Worm (Caenorhabditis elegans) whole organism, L3 larva: Measurements from ENCODE around the gene pxf-1.

ENCODE experiments used
- R02D3.7 ChIP-seq: fragments of 150-350 bp; optimal IDR thresholded peaks from 2 replicates; lab custom pipeline; 2014; ENCODE audit warnings: missing biosample characterization, missing genetic modification characterization
- aly-2 ChIP-seq: fragments of 150-350 bp; optimal IDR thresholded peaks from 2 replicates; lab custom pipeline; 2014; ENCODE audit warnings: missing biosample characterization, missing genetic modification characterization
- ama-1 ChIP-seq: fragments of 150-350 bp; optimal IDR thresholded peaks from 2 replicates; lab custom pipeline; 2018
- ceh-16 ChIP-seq: sonication (generic microtip); optimal IDR thresholded peaks from 2 replicates; lab custom pipeline; 2017; ENCODE audit warnings: missing biosample characterization, missing genetic modification characterization
- ceh-28 ChIP-seq: fragments of 150-350 bp; optimal IDR thresholded peaks from 2 replicates; lab custom pipeline; 2014; ENCODE audit warnings: missing biosample characterization, missing genetic modification reagents, missing genetic modification characterization
- ceh-82 ChIP-seq: fragments of 150-350 bp; optimal IDR thresholded peaks from 2 replicates; lab custom pipeline; 2014; ENCODE audit warnings: missing biosample characterization, missing genetic modification characterization
- ceh-9 ChIP-seq: sonication (generic microtip); optimal IDR thresholded peaks from 2 replicates; lab custom pipeline; 2018; ENCODE audit warnings: missing biosample characterization, missing genetic modification characterization
- elt-1 ChIP-seq: fragments of 150-350 bp; optimal IDR thresholded peaks from 2 replicates; lab custom pipeline; 2014; ENCODE audit warnings: missing biosample characterization, missing genetic modification characterization
- elt-2 ChIP-seq: sonication (generic microtip); optimal IDR thresholded peaks from 2 replicates; lab custom pipeline; 2016; ENCODE audit warnings: missing genetic modification reagents, mild to moderate bottlenecking, missing genetic modification characterization, missing compliant biosample characterization
- elt-3 ChIP-seq, 3 experiments: fragments of 150-350 bp in 1 of 3; sonication (generic microtip) in 2 of 3; optimal IDR thresholded peaks; 2 replicates in 2 of 3; 4 replicates in 1 of 3; lab custom pipeline; 2014 to 2017; ENCODE audit warnings: missing biosample characterization in 3 of 3, missing genetic modification characterization in 3 of 3
- eor-1 ChIP-seq, 2 experiments: fragments of 150-350 bp; optimal IDR thresholded peaks; 2 replicates each; lab custom pipeline; 2014 to 2018; ENCODE audit warnings: missing biosample characterization in 2 of 2, missing genetic modification characterization in 2 of 2
- fkh-10 ChIP-seq: sonication (generic microtip); optimal IDR thresholded peaks from 2 replicates; lab custom pipeline; 2017; ENCODE audit warnings: missing biosample characterization, missing genetic modification reagents, missing genetic modification characterization
- fkh-2 ChIP-seq: fragments of 150-350 bp; optimal IDR thresholded peaks from 2 replicates; lab custom pipeline; 2014; ENCODE audit warnings: missing biosample characterization, missing genetic modification reagents, missing genetic modification characterization
- hmg-11 ChIP-seq: sonication (generic microtip); optimal IDR thresholded peaks from 2 replicates; lab custom pipeline; 2016; ENCODE audit warnings: missing genetic modification characterization, missing compliant biosample characterization
- jun-1 ChIP-seq: fragments of 150-350 bp; optimal IDR thresholded peaks from 2 replicates; lab custom pipeline; 2014; ENCODE audit warnings: missing biosample characterization, missing genetic modification reagents, missing genetic modification characterization
- lin-39 ChIP-seq: fragments of 150-350 bp; optimal IDR thresholded peaks from 2 replicates; lab custom pipeline; 2018; ENCODE audit warnings: missing biosample characterization, missing genetic modification reagents, missing genetic modification characterization
- lsy-12 ChIP-seq: sonication (generic microtip); optimal IDR thresholded peaks from 2 replicates; lab custom pipeline; 2016; ENCODE audit warnings: mild to moderate bottlenecking, missing genetic modification characterization, missing compliant biosample characterization
- mdl-1 ChIP-seq: fragments of 150-350 bp; optimal IDR thresholded peaks from 2 replicates; lab custom pipeline; 2014; ENCODE audit warnings: missing biosample characterization, missing genetic modification characterization
- mml-1 ChIP-seq: fragments of 150-350 bp; sonication (generic microtip); optimal IDR thresholded peaks from 3 replicates; lab custom pipeline; 2014; ENCODE audit warnings: missing biosample characterization, missing genetic modification characterization
- nhr-23 ChIP-seq: fragments of 150-350 bp; optimal IDR thresholded peaks from 2 replicates; lab custom pipeline; 2014; ENCODE audit warnings: missing biosample characterization, missing genetic modification reagents, missing genetic modification characterization
- nhr-237 ChIP-seq: fragments of 150-350 bp; optimal IDR thresholded peaks from 2 replicates; lab custom pipeline; 2014; ENCODE audit warnings: missing biosample characterization, missing genetic modification characterization
- nhr-25 ChIP-seq: sonication (generic microtip); optimal IDR thresholded peaks from 2 replicates; lab custom pipeline; 2017; ENCODE audit warnings: missing biosample characterization, missing genetic modification characterization
- nhr-43 ChIP-seq: sonication (generic microtip); optimal IDR thresholded peaks from 2 replicates; lab custom pipeline; 2016; ENCODE audit warnings: mild to moderate bottlenecking, missing genetic modification characterization, missing compliant biosample characterization; ENCODE audit not compliant: poor library complexity, severe bottlenecking
- nhr-77 ChIP-seq: fragments of 150-350 bp; optimal IDR thresholded peaks from 2 replicates; lab custom pipeline; 2014; ENCODE audit warnings: missing biosample characterization, missing genetic modification characterization
- pqm-1 ChIP-seq: fragments of 150-350 bp; optimal IDR thresholded peaks from 2 replicates; lab custom pipeline; 2017; ENCODE audit warnings: missing biosample characterization, missing genetic modification characterization, inconsistent platforms
- skn-1 ChIP-seq: fragments of 150-350 bp; optimal IDR thresholded peaks from 2 replicates; lab custom pipeline; 2014; ENCODE audit warnings: missing biosample characterization, missing genetic modification characterization
- snpc-4 ChIP-seq: fragments of 150-350 bp; optimal IDR thresholded peaks from 2 replicates; lab custom pipeline; 2014; ENCODE audit warnings: missing biosample characterization, missing genetic modification characterization
- tbx-2 ChIP-seq: sonication (generic microtip); optimal IDR thresholded peaks from 2 replicates; lab custom pipeline; 2016; ENCODE audit warnings: mild to moderate bottlenecking, missing genetic modification characterization, missing compliant biosample characterization
- unc-62 ChIP-seq: fragments of 150-350 bp; sonication (generic microtip); optimal IDR thresholded peaks from 4 replicates; lab custom pipeline; 2014; ENCODE audit warnings: missing biosample characterization, missing genetic modification reagents, missing genetic modification characterization
- zag-1 ChIP-seq: fragments of 150-350 bp; optimal IDR thresholded peaks from 2 replicates; lab custom pipeline; 2014; ENCODE audit warnings: missing biosample characterization, missing genetic modification characterization
- ztf-11 ChIP-seq: fragments of 150-350 bp; optimal IDR thresholded peaks from 2 replicates; lab custom pipeline; 2014; ENCODE audit warnings: missing biosample characterization, missing genetic modification characterization

pxf-1 gene

ce11 chrIV:10161706-10162105 lies 12.4 kb downstream of the pxf-1 start, which contains the start of gene pps-1:
Gene pps-1 (plus strand): TSS chrIV:10162006.
- TF ChIP-seq ztf-11 (tag; lab: Kevin White, UChicago), result no peak

- TF ChIP-seq aly-2 (tag; lab: Kevin White, UChicago), result no peak
- TF ChIP-seq jun-1, result no peak
- TF ChIP-seq elt-2 (tag; lab: Kevin White, UChicago), result no peak
- no peak for TF ChIP-seq lin-39 (tag; lab: Kevin White, UChicago)
- no peak for TF ChIP-seq ama-1 (lab: Kevin White, UChicago)
- TF ChIP-seq ceh-16 (tag; lab: Kevin White, UChicago), result no peak
- no peak for TF ChIP-seq nhr-237
- no peak for TF ChIP-seq tbx-2 (tag; lab: Kevin White, UChicago)
- TF ChIP-seq nhr-23 (tag; lab: Kevin White, UChicago), result no peak
- TF ChIP-seq zag-1 (tag; lab: Kevin White, UChicago), result no peak
- TF ChIP-seq eor-1 (tag; optimal IDR thresholded peaks at IDR 0.05; lab: Kevin White, UChicago), result no peak
- TF ChIP-seq unc-62, result no peak
- no peak for TF ChIP-seq pqm-1 (tag; lab: Kevin White, UChicago)
- TF ChIP-seq fkh-2 (tag; lab: Kevin White, UChicago), result no peak
- no peak for TF ChIP-seq ceh-9 (tag; lab: Kevin White, UChicago)
- TF ChIP-seq elt-3 (tag; optimal IDR thresholded peaks at IDR 0.05; lab: Kevin White, UChicago), result no peak
- no peak for TF ChIP-seq elt-1
- no peak for TF ChIP-seq nhr-25 (tag; lab: Kevin White, UChicago)
- TF ChIP-seq, all 47 proteins: peak for 0
Measured at ce11 chrIV:10157489-10158088, 16.6 kb downstream of the pxf-1 start, which contains the start of gene ttr-53. Gene ttr-53 (plus strand): TSS chrIV:10158038.

- no peak for TF ChIP-seq zag-1 (tag; lab: Kevin White, UChicago)
- TF ChIP-seq elt-2 (tag; lab: Kevin White, UChicago), result no peak
- TF ChIP-seq mml-1, result no peak
- no peak for TF ChIP-seq nhr-25 (tag; lab: Kevin White, UChicago)
- no peak for TF ChIP-seq ceh-28 (tag; lab: Kevin White, UChicago)
- TF ChIP-seq nhr-43 (tag; lab: Kevin White, UChicago), result no peak
- TF ChIP-seq lsy-12 (tag; lab: Kevin White, UChicago), result no peak
- no peak for TF ChIP-seq ceh-82
- TF ChIP-seq tbx-2 (tag; lab: Kevin White, UChicago), result no peak
- TF ChIP-seq pqm-1 (tag; lab: Kevin White, UChicago), result no peak
- no peak for TF ChIP-seq skn-1 (tag; lab: Kevin White, UChicago)
- TF ChIP-seq mdl-1 (tag; lab: Kevin White, UChicago), result no peak
- TF ChIP-seq, all 47 proteins: peak for 0
Measured at ce11 chrIV:10157034-10157433, 17.1 kb downstream of the pxf-1 start.

- TF ChIP-seq fkh-2 (tag; lab: Kevin White, UChicago), result no peak
- TF ChIP-seq nhr-23 (tag; lab: Kevin White, UChicago), result no peak
Measured at ce11 chrIV:10155475-10155874, 18.7 kb downstream of the pxf-1 start, which contains the start of gene ttr-54. Gene ttr-54 (plus strand): TSS chrIV:10155775.

- no peak for TF ChIP-seq hmg-11
- no peak for TF ChIP-seq elt-3 (tag; optimal IDR thresholded peaks at IDR 0.05; lab: Kevin White, UChicago)
- no peak for TF ChIP-seq fkh-10 (GFP tag; lab: Kevin White, UChicago)
- no peak for TF ChIP-seq snpc-4 (tag; lab: Kevin White, UChicago)
- no peak for TF ChIP-seq elt-2 (tag; lab: Kevin White, UChicago)
- no peak for TF ChIP-seq ceh-82
- no peak for TF ChIP-seq nhr-77
- no peak for TF ChIP-seq ceh-28 (tag; lab: Kevin White, UChicago)
- no peak for TF ChIP-seq ztf-11 (tag; lab: Kevin White, UChicago)
- TF ChIP-seq ama-1 (lab: Kevin White, UChicago), result no peak
- no peak for TF ChIP-seq R02D3.7 (tag; lab: Kevin White, UChicago)
- no peak for TF ChIP-seq skn-1 (tag; lab: Kevin White, UChicago)
Measured at ce11 chrIV:10153479-10153878, 20.7 kb downstream of the pxf-1 start.
